Worm (Caenorhabditis elegans): ENCODE measurements around the gene T04A6.3.
A peak's percentile ranks its signal among the peaks of the same experiment; 100 is the strongest.

T04A6.3 gene

ce11 chrIII:7570083-7570695 lies 37.9 kb downstream of the T04A6.3 start, which contains the start of gene R13A5.7 (continued):
- TF ChIP-seq ceh-90 (tag; optimal IDR thresholded peaks at IDR 0.05) (no peak), hlh-4 (tag; optimal IDR thresholded peaks at IDR 0.05) (no peak), tlp-1 (tag; optimal IDR thresholded peaks at IDR 0.05) (no peak), skn-1 (tag; optimal IDR thresholded peaks at IDR 0.05) (peak; percentile 22), mab-9 (GFP tag; IDR thresholded peaks at IDR 0.05) (peak; percentile 57; the same call in 1 of the 2 replicates), fkh-4 (tag; optimal IDR thresholded peaks at IDR 0.05; ENCODE audit: borderline replicate concordance) (no peak), tbx-2 (tag; optimal IDR thresholded peaks at IDR 0.05) (peak; percentile 77), mdl-1 (tag; optimal IDR thresholded peaks at IDR 0.05) (peak in 1 of 2 experiments; percentile 89), sup-37 (GFP tag; optimal IDR thresholded peaks at IDR 0.05) (no peak), ztf-4 (tag; optimal IDR thresholded peaks at IDR 0.05) (peak; percentile 32), unc-130 (tag; optimal IDR thresholded peaks at IDR 0.05) (no peak), dsc-1 (tag; optimal IDR thresholded peaks at IDR 0.05) (peak; percentile 59), nhr-85 (tag) (peak; percentile 82), unc-86 (tag; optimal IDR thresholded peaks at IDR 0.05) (peak; percentile 73), lin-39 (tag; optimal IDR thresholded peaks at IDR 0.05) (no peak)

- TF ChIP-seq nhr-85 (tag) = peak; percentile 60
- no peak for TF ChIP-seq sup-37 (GFP tag; optimal IDR thresholded peaks at IDR 0.05)
- no peak for TF ChIP-seq lin-35 (GFP tag; optimal IDR thresholded peaks at IDR 0.05)
- peak in 2 of 6 experiments; percentile 28 to 60 for TF ChIP-seq elt-3 (tag; optimal IDR thresholded peaks at IDR 0.05)
- peak; percentile 28 for TF ChIP-seq lin-14 (GFP tag; optimal IDR thresholded peaks at IDR 0.05)
- TF ChIP-seq pag-3 (tag; optimal IDR thresholded peaks at IDR 0.05; ENCODE audit: borderline replicate concordance, insufficient read depth) = peak; percentile 6
Observed at ce11 chrIII:7566098-7566497, 42.0 kb downstream of the T04A6.3 start, which contains the start of gene ttr-32. Gene ttr-32, plus strand, starts transcription at chrIII:7566411.

- no peak for TF ChIP-seq aha-1 (tag; optimal IDR thresholded peaks at IDR 0.05)
- no peak for TF ChIP-seq zag-1 (tag; optimal IDR thresholded peaks at IDR 0.05)
- TF ChIP-seq dpl-1 (GFP tag; optimal IDR thresholded peaks at IDR 0.05) = no peak
- no peak for TF ChIP-seq pag-3 (tag; optimal IDR thresholded peaks at IDR 0.05; ENCODE audit: borderline replicate concordance, insufficient read depth)
- no peak for TF ChIP-seq ceh-88 (GFP tag; IDR thresholded peaks at IDR 0.05)
- TF ChIP-seq ceh-90 (tag; optimal IDR thresholded peaks at IDR 0.05) = no peak
- no peak for TF ChIP-seq egl-13 (tag; optimal IDR thresholded peaks at IDR 0.05)
- no peak for TF ChIP-seq C04F5.9 (tag; optimal IDR thresholded peaks at IDR 0.05)
- no peak for TF ChIP-seq mab-9 (GFP tag; IDR thresholded peaks at IDR 0.05)
- TF ChIP-seq unc-98 (GFP tag; IDR thresholded peaks at IDR 0.05) = no peak
- TF ChIP-seq dsc-1 (tag; optimal IDR thresholded peaks at IDR 0.05) = no peak
- TF ChIP-seq sup-37 (GFP tag; optimal IDR thresholded peaks at IDR 0.05) = no peak
- no peak for TF ChIP-seq nhr-19 (GFP tag; conservative IDR thresholded peaks at IDR 0.05)
- TF ChIP-seq pqm-1 (tag; optimal IDR thresholded peaks at IDR 0.05) = no peak
- TF ChIP-seq nhr-12 (tag; optimal IDR thresholded peaks at IDR 0.05) = no peak
Observed at ce11 chrIII:7565247-7565646, 42.9 kb downstream of the T04A6.3 start, which contains the start of gene ttr-8. Gene ttr-8, minus strand, starts transcription at chrIII:7565347.

ce11 chrIII:7561872-7562271 lies 46.3 kb downstream of the T04A6.3 start, which contains the start of gene lgc-12:
Gene lgc-12, plus strand, starts transcription at chrIII:7562172.
- TF ChIP-seq elt-2 (tag; optimal IDR thresholded peaks at IDR 0.05) (no peak), ceh-63 (GFP tag; optimal IDR thresholded peaks at IDR 0.05) (no peak), ceh-8 (GFP tag; optimal IDR thresholded peaks at IDR 0.05) (no peak), efl-3 (GFP tag; optimal IDR thresholded peaks at IDR 0.05) (no peak), efl-1 (optimal IDR thresholded peaks at IDR 0.05) (no peak), efl-1 (GFP tag; optimal IDR thresholded peaks at IDR 0.05 in 1 of 2) (no peak), Y116A8C.19 (tag; optimal IDR thresholded peaks at IDR 0.05; ENCODE audit: borderline replicate concordance) (no peak), hpl-2 (GFP tag; optimal IDR thresholded peaks at IDR 0.05) (no peak), nhr-237 (tag; optimal IDR thresholded peaks at IDR 0.05) (no peak), C34B4.2 (tag; optimal IDR thresholded peaks at IDR 0.05) (no peak), aha-1 (tag; optimal IDR thresholded peaks at IDR 0.05) (no peak), fkh-10 (GFP tag; optimal IDR thresholded peaks at IDR 0.05) (no peak), nhr-84 (tag; optimal IDR thresholded peaks at IDR 0.05) (no peak)

All from whole organism, L1 larva.